Fruit fly (Drosophila melanogaster): ENCODE results near the gene CG1428.

CG1428 gene

dm6 chr2L:21905989-21906388 lies at the start of gene CG1428:
TSS of gene CG1428 (plus strand) at chr2L:21906289.
- TF ChIP-seq CG7101 (tag; optimal IDR thresholded peaks at IDR 0.05) (no peak), pad (GFP tag; optimal IDR thresholded peaks at IDR 0.05) (no peak), CG11617 (GFP tag; optimal IDR thresholded peaks at IDR 0.05) (no peak), CG12768 (GFP tag; optimal IDR thresholded peaks at IDR 0.05) (no peak), cic (GFP tag; optimal IDR thresholded peaks at IDR 0.05) (no peak), CG7045 (GFP tag; optimal IDR thresholded peaks at IDR 0.05) (no peak), Clk (GFP tag; optimal IDR thresholded peaks at IDR 0.05) (no peak), Mnt (GFP tag; optimal IDR thresholded peaks at IDR 0.05) (no peak), Hr96 (GFP tag; optimal IDR thresholded peaks at IDR 0.05) (no peak), kay (GFP tag; ENCODE audit: borderline replicate concordance) (no peak), tj (GFP tag; optimal IDR thresholded peaks at IDR 0.05) (no peak), Crg-1 (GFP tag; optimal IDR thresholded peaks at IDR 0.05) (no peak), cnc (optimal IDR thresholded peaks at IDR 0.05) (no peak)

dm6 chr2L:21857744-21858143 lies 48.3 kb upstream of the CG1428 start:
- TF ChIP-seq Clk (GFP tag; optimal IDR thresholded peaks at IDR 0.05) (no peak), cnc (optimal IDR thresholded peaks at IDR 0.05) (no peak), CG11617 (GFP tag; optimal IDR thresholded peaks at IDR 0.05) (no peak), CG33017 (tag; optimal IDR thresholded peaks at IDR 0.05) (no peak), Mnt (GFP tag; optimal IDR thresholded peaks at IDR 0.05) (no peak), ovo (GFP tag; optimal IDR thresholded peaks at IDR 0.05) (no peak), tj (GFP tag; optimal IDR thresholded peaks at IDR 0.05) (no peak), toe (GFP tag; optimal IDR thresholded peaks at IDR 0.05) (no peak), cic (GFP tag; optimal IDR thresholded peaks at IDR 0.05) (no peak)

- no peak for TF ChIP-seq CG33017 (tag; optimal IDR thresholded peaks at IDR 0.05)
- no peak for TF ChIP-seq cic (GFP tag; optimal IDR thresholded peaks at IDR 0.05)
- no peak for TF ChIP-seq kay (GFP tag; ENCODE audit: borderline replicate concordance)
- TF ChIP-seq CG11617 (GFP tag; optimal IDR thresholded peaks at IDR 0.05), result no peak
- TF ChIP-seq CG7101 (tag; optimal IDR thresholded peaks at IDR 0.05), result no peak
- TF ChIP-seq Crg-1 (GFP tag; optimal IDR thresholded peaks at IDR 0.05), result no peak
- no peak for TF ChIP-seq Mnt (GFP tag; optimal IDR thresholded peaks at IDR 0.05)
These were observed 45.5 kb upstream of the CG1428 start for dm6 chr2L:21860566-21860965.

- TF ChIP-seq kay (GFP tag; ENCODE audit: borderline replicate concordance) (no peak), CG1620 (GFP tag; optimal IDR thresholded peaks at IDR 0.05) (no peak), cnc (optimal IDR thresholded peaks at IDR 0.05) (no peak), tj (GFP tag; optimal IDR thresholded peaks at IDR 0.05) (no peak), Hr96 (GFP tag; optimal IDR thresholded peaks at IDR 0.05) (no peak), CG11617 (GFP tag; optimal IDR thresholded peaks at IDR 0.05) (no peak), CG7045 (GFP tag; optimal IDR thresholded peaks at IDR 0.05) (no peak), ovo (GFP tag; optimal IDR thresholded peaks at IDR 0.05) (no peak), CG33017 (tag; optimal IDR thresholded peaks at IDR 0.05) (no peak), CG5204 (GFP tag; optimal IDR thresholded peaks at IDR 0.05) (no peak), Mnt (GFP tag; optimal IDR thresholded peaks at IDR 0.05) (no peak), toe (GFP tag; optimal IDR thresholded peaks at IDR 0.05) (no peak), CG14711 (tag; optimal IDR thresholded peaks at IDR 0.05) (no peak)
These were observed 42.5 kb upstream of the CG1428 start for dm6 chr2L:21863544-21863945.

- TF ChIP-seq cic (GFP tag; optimal IDR thresholded peaks at IDR 0.05) (no peak), Mnt (GFP tag; optimal IDR thresholded peaks at IDR 0.05) (no peak), CG11617 (GFP tag; optimal IDR thresholded peaks at IDR 0.05) (no peak), CG5204 (GFP tag; optimal IDR thresholded peaks at IDR 0.05) (no peak), Hr96 (GFP tag; optimal IDR thresholded peaks at IDR 0.05) (no peak), CG33017 (tag; optimal IDR thresholded peaks at IDR 0.05) (no peak)
These were observed 39.7 kb upstream of the CG1428 start for dm6 chr2L:21866362-21866761.

dm6 chr2L:21867040-21867981 lies 38.8 kb upstream of the CG1428 start:
- TF ChIP-seq CG14711 (tag; optimal IDR thresholded peaks at IDR 0.05), result no peak
- no peak for TF ChIP-seq cic (GFP tag; optimal IDR thresholded peaks at IDR 0.05)
- TF ChIP-seq cnc (optimal IDR thresholded peaks at IDR 0.05), result no peak
- no peak for TF ChIP-seq pad (GFP tag; optimal IDR thresholded peaks at IDR 0.05)

- TF ChIP-seq kay (GFP tag; ENCODE audit: borderline replicate concordance) (no peak), Crg-1 (GFP tag; optimal IDR thresholded peaks at IDR 0.05) (no peak), Hr96 (GFP tag; optimal IDR thresholded peaks at IDR 0.05) (no peak), toe (GFP tag; optimal IDR thresholded peaks at IDR 0.05) (no peak), CG5204 (GFP tag; optimal IDR thresholded peaks at IDR 0.05) (no peak)
These were observed 37.3 kb upstream of the CG1428 start for dm6 chr2L:21868712-21869280.
